Fruit fly (Drosophila melanogaster) S2 (cell line): ENCODE data around the gene Sdr.

Experiments
- CG8478 ChIP-seq: fragments of >200 bp; optimal IDR thresholded peaks from 2 replicates; lab custom pipeline; 2018
- CTCF ChIP-seq, 2 experiments: fragments of >200 bp; optimal IDR thresholded peaks; 2 replicates each; lab custom pipeline; 2018

The Sdr gene

dm6 chr3R:14901408-14902352, 16.7 kb upstream of the Sdr start, which contains the start of gene RpS5b:
Gene RpS5b, minus strand, starts transcription at chr3R:14901563.
- no peak for TF ChIP-seq CG8478 (lab: Kevin White, UChicago)
- no peak for TF ChIP-seq CTCF (optimal IDR thresholded peaks at IDR 0.05; lab: Kevin White, UChicago)

dm6 chr3R:14903837-14904431, 14.5 kb upstream of the Sdr start, which contains the start of gene VhaPPA1-1:
Gene VhaPPA1-1, minus strand, starts transcription at chr3R:14904061.
- no peak for TF ChIP-seq CG8478 (lab: Kevin White, UChicago)
- TF ChIP-seq CTCF (optimal IDR thresholded peaks at IDR 0.05; lab: Kevin White, UChicago), result peak; percentile 7 to 15

dm6 chr3R:14912449-14912987, 5.9 kb upstream of the Sdr start:
- TF ChIP-seq CG8478 (lab: Kevin White, UChicago), result no peak
- TF ChIP-seq CTCF (optimal IDR thresholded peaks at IDR 0.05; lab: Kevin White, UChicago), result no peak

- TF ChIP-seq CTCF (optimal IDR thresholded peaks at IDR 0.05; lab: Kevin White, UChicago) (no peak), CG8478 (lab: Kevin White, UChicago) (no peak)
Measured at dm6 chr3R:14965285-14965684, 46.9 kb downstream of the Sdr start.
